Fruit fly (Drosophila melanogaster): ENCODE data around the gene mrn.

DNA sequence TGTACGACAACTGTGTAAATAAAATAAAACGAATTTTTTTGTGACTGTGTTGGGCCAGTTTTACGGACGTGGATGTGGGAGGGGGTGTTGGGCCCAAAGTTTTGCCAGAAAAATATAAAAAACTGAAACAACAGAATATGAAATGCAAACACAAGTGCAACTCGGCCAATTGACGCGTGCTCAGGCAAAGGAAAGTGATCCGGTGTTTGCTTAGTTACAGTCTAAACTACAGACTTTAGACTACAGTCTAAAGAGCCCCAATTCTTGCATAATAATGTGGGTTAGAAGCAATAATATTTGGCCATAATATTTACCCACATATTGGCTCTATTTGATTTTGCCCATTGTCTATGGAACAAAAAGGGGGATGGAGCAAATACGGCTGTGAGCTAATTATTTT is 31.5 kb downstream of the mrn start:
- TF ChIP-seq N (GFP tag; optimal IDR thresholded peaks at IDR 0.05) (no peak), CrebA (GFP tag; optimal IDR thresholded peaks at IDR 0.05; ENCODE audit: borderline replicate concordance) (no peak), Sp1 (GFP tag; optimal IDR thresholded peaks at IDR 0.05) (peak; percentile 42), Mio (GFP tag; optimal IDR thresholded peaks at IDR 0.05) (no peak), br (GFP tag; optimal IDR thresholded peaks at IDR 0.05) (peak; percentile 17), sv (GFP tag; optimal IDR thresholded peaks at IDR 0.05) (no peak), CG32264 (GFP tag; optimal IDR thresholded peaks at IDR 0.05) (no peak), pan (optimal IDR thresholded peaks at IDR 0.05) (no peak), usp (GFP tag; optimal IDR thresholded peaks at IDR 0.05) (no peak), OdsH (GFP tag; optimal IDR thresholded peaks at IDR 0.05) (peak; percentile 40), Hr78 (GFP tag; optimal IDR thresholded peaks at IDR 0.05) (no peak), GATAd (GFP tag; optimal IDR thresholded peaks at IDR 0.05) (no peak), rgr (GFP tag; optimal IDR thresholded peaks at IDR 0.05) (peak; percentile 42), Jra (GFP tag; optimal IDR thresholded peaks at IDR 0.05) (no peak)

Measured in whole organism, wandering third instar larva.